Worm (Caenorhabditis elegans): Measurements from ENCODE around the gene lin-52.

The lin-52 gene

DNA sequence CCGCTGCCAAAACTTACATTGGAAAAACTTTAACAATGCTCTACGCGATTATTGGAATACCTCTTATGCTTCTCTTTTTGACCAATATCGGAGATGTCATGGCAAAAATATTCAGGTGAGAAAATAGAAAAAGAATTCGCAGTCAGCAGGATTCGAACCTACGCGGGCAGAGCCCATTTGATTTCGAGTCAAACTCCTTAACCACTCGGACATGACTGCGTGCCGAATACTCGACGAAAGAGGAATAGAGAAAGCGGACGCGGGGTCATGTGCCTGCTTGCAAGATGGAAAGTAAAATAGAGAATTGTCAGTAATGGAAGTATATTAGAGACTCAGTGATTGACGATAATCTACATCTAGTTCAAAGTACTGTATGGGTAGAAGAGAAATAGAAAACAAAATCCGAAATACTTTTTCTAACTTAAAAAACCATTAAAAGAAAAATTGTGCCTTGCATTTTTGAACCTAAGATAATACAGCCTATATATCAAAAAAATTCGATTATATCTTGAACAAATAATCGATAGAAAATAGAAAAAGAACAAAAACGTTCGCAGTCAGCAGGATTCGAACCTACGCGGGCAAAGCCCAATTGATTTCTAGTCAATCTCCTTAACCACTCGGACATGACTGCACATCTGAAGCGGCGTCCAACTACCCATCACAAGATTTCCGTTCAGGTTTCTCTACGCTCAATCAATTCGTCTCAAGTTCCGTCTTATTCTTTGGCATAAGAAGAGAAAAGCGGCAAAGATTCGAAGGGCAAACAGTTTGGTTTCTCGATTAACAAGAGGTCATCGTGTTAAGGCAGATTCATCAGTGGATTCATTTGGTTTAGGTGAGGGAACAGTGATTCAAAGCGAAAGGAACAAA, 37.2 kb upstream of the lin-52 start (continued):
- TF ChIP-seq T23F11.4 (GFP tag; optimal IDR thresholded peaks at IDR 0.05) = peak; percentile 80
- TF ChIP-seq K02D7.2 (tag; optimal IDR thresholded peaks at IDR 0.05) = peak; percentile 66
- TF ChIP-seq tbx-2 (tag; optimal IDR thresholded peaks at IDR 0.05) = peak; percentile 74
- no peak for TF ChIP-seq pax-1 (tag; optimal IDR thresholded peaks at IDR 0.05)
- TF ChIP-seq che-1 (tag; optimal IDR thresholded peaks at IDR 0.05) = peak; percentile 88
- TF ChIP-seq pat-9 (tag; optimal IDR thresholded peaks at IDR 0.05) = peak; percentile 82
- TF ChIP-seq ceh-48 (tag; optimal IDR thresholded peaks at IDR 0.05) = peak; percentile 74
- TF ChIP-seq ceh-24 (tag; optimal IDR thresholded peaks at IDR 0.05) = peak; percentile 58
- peak; percentile 81 for TF ChIP-seq gmeb-2 (tag; optimal IDR thresholded peaks at IDR 0.05)
- peak; percentile 86 for TF ChIP-seq ceh-19 (GFP tag; optimal IDR thresholded peaks at IDR 0.05)
- no peak for TF ChIP-seq ceh-30 (tag; optimal IDR thresholded peaks at IDR 0.05)
- peak; percentile 32 for TF ChIP-seq pqm-1 (tag; optimal IDR thresholded peaks at IDR 0.05)
- TF ChIP-seq tbx-7 (tag; optimal IDR thresholded peaks at IDR 0.05) = no peak
- peak; percentile 72 for TF ChIP-seq zip-5 (tag; optimal IDR thresholded peaks at IDR 0.05)
- peak; percentile 68 for TF ChIP-seq K09A11.1 (tag; optimal IDR thresholded peaks at IDR 0.05; ENCODE audit: insufficient read depth)
- peak; percentile 73 for TF ChIP-seq ceh-31 (tag; optimal IDR thresholded peaks at IDR 0.05)
- peak; percentile 68 for TF ChIP-seq sdc-2 (tag; optimal IDR thresholded peaks at IDR 0.05)
- peak; percentile 65 for TF ChIP-seq ceh-2 (tag; optimal IDR thresholded peaks at IDR 0.05)
- peak; percentile 68 for TF ChIP-seq hlh-13 (GFP tag; optimal IDR thresholded peaks at IDR 0.05)

DNA sequence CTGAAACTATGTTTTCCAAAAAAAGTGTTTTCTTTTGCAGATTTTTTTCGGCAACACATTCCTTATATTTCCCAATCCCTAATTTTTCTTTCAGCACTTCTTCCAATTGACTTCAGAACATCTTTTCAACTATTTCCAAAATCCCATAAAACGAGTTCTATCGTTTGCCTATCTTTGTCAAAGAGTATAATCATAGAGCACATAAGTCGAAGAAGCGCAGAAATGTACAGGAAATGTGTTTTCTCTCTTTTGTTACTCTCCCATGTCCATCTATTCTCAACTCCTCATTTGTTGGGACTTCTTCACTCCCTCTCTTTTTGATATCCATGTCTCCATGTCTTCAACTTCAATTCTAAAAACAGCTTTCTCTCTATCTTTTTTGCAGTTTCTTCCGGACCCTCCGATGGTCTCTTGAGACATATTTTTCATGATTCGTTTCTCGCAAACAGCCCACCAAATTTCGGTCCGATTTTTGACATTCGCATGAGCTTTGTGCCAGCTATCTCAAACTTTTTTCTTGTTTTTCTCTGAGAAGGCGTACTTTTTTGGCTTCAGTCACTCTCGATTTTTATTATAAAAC, 35.7 kb upstream of the lin-52 start, which contains the start of gene twk-48:
Gene twk-48, plus strand, starts transcription at position 530 of the 580 bp plus-strand sequence.
- TF ChIP-seq nhr-11 (tag; optimal IDR thresholded peaks at IDR 0.05) = no peak
- TF ChIP-seq unc-42 (tag; optimal IDR thresholded peaks at IDR 0.05) = peak; percentile 23

DNA sequence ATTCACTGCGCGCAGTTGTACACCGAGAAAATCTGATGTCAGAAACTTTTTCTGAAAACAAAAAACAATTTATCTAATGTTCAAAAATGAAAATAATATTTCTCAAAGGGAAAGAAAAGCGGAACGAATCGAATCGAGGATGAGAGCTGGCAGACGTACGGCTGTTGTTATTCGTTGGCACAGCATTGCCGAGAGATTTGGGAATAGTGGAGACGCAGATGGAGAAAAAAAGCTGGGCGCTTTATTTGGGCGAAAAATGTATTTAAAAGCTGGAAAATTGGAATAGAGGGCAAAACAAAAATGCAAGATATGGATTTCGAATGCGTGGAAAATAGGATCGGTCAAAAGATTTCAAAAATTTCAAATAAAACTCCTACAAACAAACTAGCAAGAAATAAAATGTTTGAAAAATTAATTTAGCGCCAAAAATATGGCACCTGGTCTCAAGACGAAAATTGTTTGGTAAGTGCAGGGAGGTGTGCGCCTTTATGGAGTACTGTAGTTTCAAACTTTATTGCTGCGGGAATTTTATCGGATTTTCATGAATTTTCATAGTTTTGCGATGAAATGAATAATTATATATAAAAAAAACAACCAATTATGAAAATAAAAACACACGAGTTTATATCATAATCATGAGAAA, 34.7 kb upstream of the lin-52 start, which contains the start of gene gpdh-2:
Gene gpdh-2, minus strand, starts transcription at position 51 of the 643 bp plus-strand sequence.
- TF ChIP-seq ref-2 (tag; optimal IDR thresholded peaks at IDR 0.05) (no peak), ama-1 (optimal IDR thresholded peaks at IDR 0.05) (no peak), dve-1 (tag; optimal IDR thresholded peaks at IDR 0.05) (no peak), ceh-31 (tag; optimal IDR thresholded peaks at IDR 0.05) (peak; percentile 8)

DNA sequence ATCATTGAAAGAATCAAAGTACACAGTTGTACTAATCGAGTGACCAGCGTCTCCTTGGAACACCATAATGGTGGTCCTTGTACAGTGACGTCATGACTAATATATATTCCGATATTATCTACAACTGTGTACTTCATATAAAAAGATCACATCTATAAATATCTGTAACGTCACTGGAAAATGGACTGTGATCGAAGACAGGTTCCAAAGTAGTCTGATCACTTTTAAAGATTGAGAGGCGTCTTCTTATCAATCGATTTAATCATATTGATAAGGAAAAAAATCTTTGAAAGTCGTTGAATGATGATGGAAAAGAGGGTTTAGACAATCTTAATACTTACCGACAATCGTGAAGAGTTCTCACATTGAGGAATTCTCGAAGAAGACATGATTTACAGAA, 33.5 kb upstream of the lin-52 start:
- no peak for TF ChIP-seq dve-1 (tag; optimal IDR thresholded peaks at IDR 0.05)
- TF ChIP-seq pros-1 (tag; optimal IDR thresholded peaks at IDR 0.05) = no peak
- peak; percentile 49 for TF ChIP-seq elt-2 (tag; optimal IDR thresholded peaks at IDR 0.05)
- no peak for TF ChIP-seq hlh-13 (GFP tag; optimal IDR thresholded peaks at IDR 0.05)

DNA sequence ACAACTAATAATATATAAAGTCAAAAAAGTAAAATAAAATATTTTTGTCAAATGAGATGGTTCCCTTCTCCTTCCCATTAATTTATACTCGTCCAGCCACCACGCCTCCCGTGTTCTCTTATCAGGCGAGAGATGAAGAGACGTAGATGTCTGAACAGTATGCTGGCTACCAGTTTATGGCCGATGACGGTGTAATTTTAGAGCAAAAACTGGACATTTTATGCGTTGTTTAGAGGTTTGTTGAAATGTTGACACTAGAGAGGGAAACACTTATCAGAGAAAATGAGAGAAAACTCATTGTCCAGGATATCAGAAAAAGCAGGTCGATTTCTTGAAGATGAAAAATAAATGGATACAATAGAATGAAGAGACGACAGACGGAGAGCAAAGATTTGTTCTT, 32.6 kb upstream of the lin-52 start:
- TF ChIP-seq eyg-1 (tag; optimal IDR thresholded peaks at IDR 0.05) (no peak), elt-2 (tag; optimal IDR thresholded peaks at IDR 0.05) (peak; percentile 58)

DNA sequence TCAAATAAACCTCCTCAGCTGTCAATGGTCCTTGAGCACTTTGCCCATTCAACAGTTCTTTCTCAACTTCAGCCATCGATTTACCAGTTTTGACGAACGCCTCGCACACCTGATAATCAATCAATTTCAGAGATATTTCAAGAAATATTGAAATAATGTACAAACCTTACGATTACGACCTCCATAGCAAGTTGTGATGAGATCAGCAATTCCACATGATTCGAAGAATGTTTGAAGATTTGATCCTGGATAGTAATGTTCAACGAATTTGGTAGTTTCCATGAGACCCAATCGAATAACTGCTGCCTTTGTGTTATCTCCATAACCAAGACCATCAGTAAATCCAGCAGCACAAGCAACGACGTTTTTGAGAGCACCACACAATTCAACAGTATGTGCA, 30.4 kb upstream of the lin-52 start:
- no peak for TF ChIP-seq K09A11.1 (tag; optimal IDR thresholded peaks at IDR 0.05; ENCODE audit: insufficient read depth)
- TF ChIP-seq ceh-14 (tag; optimal IDR thresholded peaks at IDR 0.05) = no peak
- TF ChIP-seq ceh-18 (tag; optimal IDR thresholded peaks at IDR 0.05) = no peak
- no peak for TF ChIP-seq ceh-34 (tag; optimal IDR thresholded peaks at IDR 0.05)
- TF ChIP-seq nfya-1 (tag; optimal IDR thresholded peaks at IDR 0.05) = no peak
- TF ChIP-seq zip-5 (tag; optimal IDR thresholded peaks at IDR 0.05) = no peak
- TF ChIP-seq ceh-9 (tag; optimal IDR thresholded peaks at IDR 0.05) = no peak
- TF ChIP-seq ceh-19 (GFP tag; optimal IDR thresholded peaks at IDR 0.05) = no peak
- no peak for TF ChIP-seq unc-55 (GFP tag; optimal IDR thresholded peaks at IDR 0.05)
- TF ChIP-seq rnt-1 (tag; optimal IDR thresholded peaks at IDR 0.05) = no peak
- no peak for TF ChIP-seq elt-2 (tag; optimal IDR thresholded peaks at IDR 0.05)
- TF ChIP-seq dve-1 (tag; optimal IDR thresholded peaks at IDR 0.05) = no peak
- TF ChIP-seq Y22D7AL.16 (tag; optimal IDR thresholded peaks at IDR 0.05) = no peak
- TF ChIP-seq unc-86 (tag; optimal IDR thresholded peaks at IDR 0.05) = no peak
- TF ChIP-seq che-1 (tag; optimal IDR thresholded peaks at IDR 0.05) = no peak
- TF ChIP-seq ceh-6 (GFP tag; optimal IDR thresholded peaks at IDR 0.05) = no peak
- TF ChIP-seq pha-2 (tag; optimal IDR thresholded peaks at IDR 0.05) = no peak
- TF ChIP-seq lin-11 (tag; optimal IDR thresholded peaks at IDR 0.05) = no peak
- TF ChIP-seq hlh-15 (tag; optimal IDR thresholded peaks at IDR 0.05) = no peak

All from whole organism, late embryonic.